Fruit fly (Drosophila melanogaster) whole organism, embryonic: ENCODE results near the gene peng.

Experiments
- Ada2b ChIP-seq: fragments of 200-800 bp; sonication (Bioruptor generic); IDR thresholded peaks from 2 replicates; pipeline ENCODE4 v1.3.6; 2022; ENCODE audit warnings: missing biosample characterization, missing genetic modification characterization
- Bgb ChIP-seq: fragments of 200-800 bp; sonication (Bioruptor generic); IDR thresholded peaks from 2 replicates; pipeline ENCODE4 v1.3.6; 2022; ENCODE audit warnings: missing biosample characterization, missing genetic modification characterization; ENCODE audit not compliant: partially characterized antibody
- CG10209 ChIP-seq: fragments of 200-800 bp; sonication (Bioruptor generic); optimal IDR thresholded peaks from 3 replicates; lab custom pipeline; 2017; ENCODE audit warnings: missing biosample characterization, mild to moderate bottlenecking, missing genetic modification characterization, missing genetic modification reagents
- CG10267 ChIP-seq: fragments of 200-800 bp; sonication (Bioruptor generic); optimal IDR thresholded peaks from 2 replicates; lab custom pipeline; 2018; ENCODE audit warnings: missing biosample characterization, mild to moderate bottlenecking, missing genetic modification characterization, moderate library complexity
- CG10274 ChIP-seq: fragments of 200-800 bp; sonication (Bioruptor generic); optimal IDR thresholded peaks from 3 replicates; lab custom pipeline; 2017; ENCODE audit warnings: missing biosample characterization, mild to moderate bottlenecking, missing genetic modification characterization
- CG10366 ChIP-seq: fragments of 200-800 bp; sonication (Bioruptor generic); IDR thresholded peaks from 2 replicates; pipeline ENCODE4 v1.3.6; 2022; ENCODE audit warnings: missing biosample characterization, missing genetic modification characterization
- CG10959 ChIP-seq: fragments of 200-800 bp; sonication (Bioruptor generic); IDR thresholded peaks from 2 replicates; pipeline ENCODE4 v1.3.6; 2022; ENCODE audit warnings: missing biosample characterization, missing genetic modification characterization
- CG12391 ChIP-seq: fragments of 200-800 bp; sonication (Bioruptor generic); optimal IDR thresholded peaks from 3 replicates; lab custom pipeline; 2018; ENCODE audit warnings: missing biosample characterization, mild to moderate bottlenecking, missing genetic modification characterization, moderate library complexity
- CG14014 ChIP-seq: fragments of 200-800 bp; sonication (Bioruptor generic); IDR thresholded peaks from 2 replicates; pipeline ENCODE4 v1.3.6; 2022; ENCODE audit warnings: missing biosample characterization, missing genetic modification characterization
- CG15011 ChIP-seq: fragments of 200-800 bp; sonication (Bioruptor generic); optimal IDR thresholded peaks from 3 replicates; lab custom pipeline; 2018; ENCODE audit warnings: missing biosample characterization, mild to moderate bottlenecking, missing genetic modification characterization
- CG15479 ChIP-seq: fragments of 200-800 bp; sonication (Bioruptor generic); optimal IDR thresholded peaks from 3 replicates; lab custom pipeline; 2019; ENCODE audit warnings: missing biosample characterization, mild to moderate bottlenecking, missing genetic modification characterization, moderate library complexity
- CG17802 ChIP-seq: fragments of 200-800 bp; sonication (Bioruptor generic); optimal IDR thresholded peaks from 2 replicates; lab custom pipeline; 2018; ENCODE audit warnings: missing biosample characterization, mild to moderate bottlenecking, missing genetic modification characterization, moderate library complexity
- CG2116 ChIP-seq: fragments of 200-800 bp; sonication (Bioruptor generic); optimal IDR thresholded peaks from 3 replicates; lab custom pipeline; 2018; ENCODE audit warnings: missing biosample characterization, mild to moderate bottlenecking, missing genetic modification characterization
- CG2120 ChIP-seq: fragments of 200-800 bp; sonication (Bioruptor generic); optimal IDR thresholded peaks from 3 replicates; lab custom pipeline; 2016; ENCODE audit warnings: missing biosample characterization, missing genetic modification characterization
- CG32532 ChIP-seq: fragments of 200-800 bp; sonication (Bioruptor generic); IDR thresholded peaks from 2 replicates; pipeline ENCODE4 v1.3.6; 2022; ENCODE audit warnings: missing biosample characterization, missing genetic modification characterization
- CG32772 ChIP-seq: fragments of 200-800 bp; sonication (Bioruptor generic); IDR thresholded peaks from 2 replicates; pipeline ENCODE4 v1.3.6; 2022; ENCODE audit warnings: missing biosample characterization, missing genetic modification characterization
- CG3281 ChIP-seq: fragments of 200-800 bp; sonication (Bioruptor generic); optimal IDR thresholded peaks from 3 replicates; lab custom pipeline; 2017; ENCODE audit warnings: missing biosample characterization, mild to moderate bottlenecking, missing genetic modification characterization
- CG34422 ChIP-seq: fragments of 200-800 bp; sonication (Bioruptor generic); IDR thresholded peaks from 3 replicates; pipeline ENCODE4 v1.3.6; 2022; ENCODE audit warnings: missing biosample characterization, missing genetic modification characterization
- CG6813 ChIP-seq: fragments of 200-800 bp; sonication (Bioruptor generic); optimal IDR thresholded peaks from 2 replicates; lab custom pipeline; 2017; ENCODE audit warnings: missing biosample characterization, missing genetic modification characterization, mild to moderate bottlenecking, moderate library complexity, missing genetic modification reagents
- CG6854 ChIP-seq: fragments of 200-800 bp; sonication (Bioruptor generic); optimal IDR thresholded peaks from 3 replicates; lab custom pipeline; 2017; ENCODE audit warnings: missing biosample characterization, mild to moderate bottlenecking, missing genetic modification characterization
- CG7556 ChIP-seq: fragments of 200-800 bp; sonication (Bioruptor generic); optimal IDR thresholded peaks from 2 replicates; lab custom pipeline; 2017; ENCODE audit warnings: missing biosample characterization, mild to moderate bottlenecking, missing genetic modification characterization
- CG7786 ChIP-seq: fragments of 200-800 bp; sonication (Bioruptor generic); optimal IDR thresholded peaks from 2 replicates; lab custom pipeline; 2016; ENCODE audit warnings: missing biosample characterization, missing genetic modification characterization
- Dbx ChIP-seq: fragments of 200-800 bp; sonication (Bioruptor generic); IDR thresholded peaks from 3 replicates; pipeline ENCODE4 v1.3.6; 2022; ENCODE audit warnings: missing biosample characterization, missing genetic modification characterization
- Dip3 ChIP-seq: fragments of 200-800 bp; sonication (Bioruptor generic); optimal IDR thresholded peaks from 3 replicates; lab custom pipeline; 2016; ENCODE audit warnings: missing biosample characterization, missing genetic modification characterization
- ERR ChIP-seq: fragments of 200-800 bp; sonication (Bioruptor generic); optimal IDR thresholded peaks from 2 replicates; lab custom pipeline; 2016; ENCODE audit warnings: missing biosample characterization, missing genetic modification characterization
- Elba2 ChIP-seq: fragments of 200-800 bp; sonication (Bioruptor generic); optimal IDR thresholded peaks from 3 replicates; lab custom pipeline; 2016; ENCODE audit warnings: missing biosample characterization, missing genetic modification characterization
- Gsc ChIP-seq: fragments of 200-800 bp; sonication (Bioruptor generic); IDR thresholded peaks from 2 replicates; pipeline ENCODE4 v1.3.6; 2022; ENCODE audit warnings: missing biosample characterization, missing genetic modification characterization
- Mes4 ChIP-seq: fragments of 200-800 bp; sonication (Bioruptor generic); optimal IDR thresholded peaks from 2 replicates; lab custom pipeline; 2016; ENCODE audit warnings: missing biosample characterization, missing genetic modification characterization
- Nf-YC ChIP-seq: fragments of 200-800 bp; optimal IDR thresholded peaks from 3 replicates; lab custom pipeline; 2019; ENCODE audit warnings: missing biosample characterization, mild to moderate bottlenecking, missing genetic modification characterization, moderate library complexity
- Ptx1 ChIP-seq: fragments of 200-800 bp; sonication (Bioruptor generic); IDR thresholded peaks from 2 replicates; pipeline ENCODE4 v1.3.6; 2022; ENCODE audit warnings: missing biosample characterization, missing genetic modification characterization
- Ssrp ChIP-seq: fragments of 200-800 bp; sonication (Bioruptor generic); optimal IDR thresholded peaks from 2 replicates; lab custom pipeline; 2018; ENCODE audit warnings: missing biosample characterization, mild to moderate bottlenecking, missing genetic modification characterization, moderate library complexity
- cad ChIP-seq: fragments of >200 bp; optimal IDR thresholded peaks from 2 replicates; lab custom pipeline; 2017; ENCODE audit warnings: missing biosample characterization, missing genetic modification characterization
- chm ChIP-seq: fragments of 200-800 bp; sonication (Bioruptor generic); IDR thresholded peaks from 2 replicates; pipeline ENCODE4 v1.3.6; 2022; ENCODE audit warnings: missing biosample characterization, missing genetic modification characterization
- crc ChIP-seq: fragments of 200-800 bp; sonication (Bioruptor generic); optimal IDR thresholded peaks from 2 replicates; lab custom pipeline; 2016; ENCODE audit warnings: missing biosample characterization, missing genetic modification characterization
- da ChIP-seq: fragments of 200-800 bp; sonication (Bioruptor generic); optimal IDR thresholded peaks from 2 replicates; lab custom pipeline; 2016; ENCODE audit warnings: missing biosample characterization, missing genetic modification characterization
- dati ChIP-seq: fragments of 200-800 bp; sonication (Bioruptor generic); IDR thresholded peaks from 2 replicates; pipeline ENCODE4 v1.3.6; 2022; ENCODE audit warnings: missing biosample characterization, missing genetic modification characterization
- esg ChIP-seq: fragments of 200-800 bp; sonication (Bioruptor generic); conservative IDR thresholded peaks from 2 replicates; pipeline ENCODE4 v1.3.6; 2022; ENCODE audit warnings: missing biosample characterization, missing genetic modification characterization
- gce ChIP-seq: fragments of 200-800 bp; sonication (Bioruptor generic); IDR thresholded peaks from 3 replicates; pipeline ENCODE4 v1.3.6; 2022; ENCODE audit warnings: missing biosample characterization, missing genetic modification characterization
- gcm ChIP-seq: fragments of 200-800 bp; sonication (Bioruptor generic); optimal IDR thresholded peaks from 2 replicates; lab custom pipeline; 2019; ENCODE audit warnings: missing biosample characterization, mild to moderate bottlenecking, missing genetic modification characterization, moderate library complexity
- gsb ChIP-seq: fragments of 200-800 bp; sonication (Bioruptor generic); IDR thresholded peaks from 2 replicates; pipeline ENCODE4 v1.3.6; 2022; ENCODE audit warnings: missing biosample characterization, missing genetic modification characterization
- hbn ChIP-seq: fragments of 200-800 bp; sonication (Bioruptor generic); IDR thresholded peaks from 2 replicates; pipeline ENCODE4 v1.3.6; 2022; ENCODE audit warnings: missing biosample characterization, missing genetic modification characterization; ENCODE audit not compliant: partially characterized antibody
- kni ChIP-seq: fragments of 200-800 bp; sonication (Bioruptor generic); optimal IDR thresholded peaks from 3 replicates; lab custom pipeline; 2017; ENCODE audit warnings: mild to moderate bottlenecking, missing biosample characterization, missing genetic modification reagents, missing genetic modification characterization
- lbe ChIP-seq: fragments of 200-800 bp; sonication (Bioruptor generic); optimal IDR thresholded peaks from 2 replicates; lab custom pipeline; 2016; ENCODE audit warnings: missing biosample characterization, mild to moderate bottlenecking, missing genetic modification characterization
- nerfin-2 ChIP-seq: fragments of 200-800 bp; sonication (Bioruptor generic); IDR thresholded peaks from 2 replicates; pipeline ENCODE4 v1.3.6; 2022; ENCODE audit warnings: missing biosample characterization, missing genetic modification characterization; ENCODE audit not compliant: partially characterized antibody
- pnt ChIP-seq: fragments of 200-800 bp; sonication (Bioruptor generic); optimal IDR thresholded peaks from 3 replicates; lab custom pipeline; 2016; ENCODE audit warnings: missing biosample characterization, missing genetic modification characterization
- prd ChIP-seq, 3 experiments: fragments of >200 bp in 2 of 3; fragments of 200-800 bp in 1 of 3; sonication (Bioruptor generic) in 1 of 3; optimal IDR thresholded peaks in 2 of 3; IDR thresholded peaks in 1 of 3; 2 replicates in 2 of 3; 3 replicates in 1 of 3; pipeline versions ENCODE4 v1.3.6 to Lab custom; 2017 to 2022; ENCODE audit warnings: missing biosample characterization in 1 of 3, missing genetic modification characterization in 1 of 3
- schlank ChIP-seq: fragments of 200-800 bp; sonication (Bioruptor generic); optimal IDR thresholded peaks from 2 replicates; lab custom pipeline; 2018; ENCODE audit warnings: missing biosample characterization, mild to moderate bottlenecking, missing genetic modification characterization
- sob ChIP-seq: fragments of 200-800 bp; sonication (Bioruptor generic); IDR thresholded peaks from 2 replicates; pipeline ENCODE4 v1.3.6; 2022; ENCODE audit warnings: missing biosample characterization, missing genetic modification characterization
- stwl ChIP-seq: fragments of 200-800 bp; sonication (Bioruptor generic); optimal IDR thresholded peaks from 3 replicates; lab custom pipeline; 2018; ENCODE audit warnings: missing biosample characterization, mild to moderate bottlenecking, missing genetic modification characterization, moderate library complexity
- tup ChIP-seq: fragments of 200-800 bp; sonication (Bioruptor generic); optimal IDR thresholded peaks from 2 replicates; lab custom pipeline; 2016; ENCODE audit warnings: missing biosample characterization, mild to moderate bottlenecking, missing genetic modification characterization, moderate library complexity

The peng gene

DNA sequence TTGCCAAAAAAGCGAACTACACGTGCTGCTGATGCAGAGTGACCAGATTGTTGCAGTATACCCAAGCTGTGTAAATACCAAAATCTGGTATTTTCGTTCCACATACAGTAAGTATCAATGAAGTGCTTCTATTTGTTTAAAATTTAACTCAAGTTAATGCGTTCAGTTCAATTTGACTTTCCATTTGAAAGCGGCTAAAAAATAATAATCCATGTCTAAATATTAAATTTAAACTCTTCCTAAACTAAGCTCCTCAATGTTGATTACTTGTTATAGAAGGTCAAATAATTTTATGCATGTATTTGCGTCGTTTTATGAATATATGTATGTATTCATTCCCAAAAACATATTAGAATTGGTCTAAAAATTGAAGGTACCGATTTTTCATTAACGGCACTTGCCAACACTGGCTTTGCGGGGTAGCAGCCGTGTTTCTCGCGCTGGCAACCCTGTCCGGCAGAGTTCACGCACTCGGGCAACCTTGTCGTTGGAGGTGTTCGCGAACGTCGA is at the start of gene peng, which contains the start of gene sol (continued):
- TF ChIP-seq Ssrp (tag; lab: Kevin White, UChicago) = peak; percentile 59
- peak; percentile 12 for TF ChIP-seq da
- peak; percentile 78 for TF ChIP-seq Ptx1 (GFP tag; lab: Robert Waterston, UW)
- peak; percentile 93 for TF ChIP-seq CG10267 (tag; lab: Kevin White, UChicago)
- TF ChIP-seq prd (optimal IDR thresholded peaks at IDR 0.05; lab: Kevin White, UChicago) = no peak
- TF ChIP-seq prd (GFP tag; IDR thresholded peaks at IDR 0.05; lab: Robert Waterston, UW) = peak; percentile 69; the same call in 2 of the 3 replicates
- peak; percentile 47 for TF ChIP-seq schlank (tag; lab: Kevin White, UChicago)
- TF ChIP-seq crc (GFP tag; lab: Kevin White, UChicago) = peak; percentile 45
- TF ChIP-seq CG32532 (GFP tag; lab: Robert Waterston, UW) = peak; percentile 62
- peak; percentile 30 for TF ChIP-seq CG6813
- no peak for TF ChIP-seq gsb (GFP tag; lab: Robert Waterston, UW)
- no peak for TF ChIP-seq tup
- no peak for TF ChIP-seq ERR (GFP tag; lab: Kevin White, UChicago)
- TF ChIP-seq gce = no peak
- TF ChIP-seq CG34422 (GFP tag; lab: Robert Waterston, UW) = no peak; the same call in 2 of the 3 replicates
- peak; percentile 53 for TF ChIP-seq esg (GFP tag; lab: Robert Waterston, UW)
- peak; percentile 59 for TF ChIP-seq CG10366 (GFP tag; lab: Robert Waterston, UW)
- peak; percentile 23 for TF ChIP-seq CG32772
- peak; percentile 72 for TF ChIP-seq CG7786
- TF ChIP-seq pnt (GFP tag; lab: Kevin White, UChicago) = peak; percentile 59
- peak; percentile 86 for TF ChIP-seq stwl
- no peak for TF ChIP-seq Dbx (GFP tag; lab: Robert Waterston, UW)
- peak; percentile 15 for TF ChIP-seq Elba2
- no peak for TF ChIP-seq nerfin-2 (GFP tag; lab: Robert Waterston, UW)
- TF ChIP-seq CG12391 (tag; lab: Kevin White, UChicago) = peak; percentile 84
- TF ChIP-seq CG15011 (GFP tag; lab: Kevin White, UChicago) = no peak
- peak; percentile 65 for TF ChIP-seq CG7556
- peak; percentile 71 for TF ChIP-seq CG3281 (GFP tag; lab: Kevin White, UChicago)
- peak; percentile 72 for TF ChIP-seq sob
- TF ChIP-seq lbe (GFP tag; lab: Kevin White, UChicago) = peak; percentile 31
- TF ChIP-seq CG14014 (GFP tag; lab: Robert Waterston, UW) = peak; percentile 52; the same call in 1 of the 2 replicates
- TF ChIP-seq hbn = no peak
- no peak for TF ChIP-seq dati (GFP tag; lab: Robert Waterston, UW)
- TF ChIP-seq Dip3 = peak; percentile 76
- peak; percentile 36 for TF ChIP-seq Mes4
- TF ChIP-seq Nf-YC (tag; lab: Kevin White, UChicago) = peak; percentile 48
- peak; percentile 12 for TF ChIP-seq CG10274 (GFP tag; lab: Kevin White, UChicago)
- no peak for TF ChIP-seq kni (GFP tag; lab: Kevin White, UChicago)
- no peak for TF ChIP-seq Gsc (GFP tag; lab: Robert Waterston, UW)
- no peak for TF ChIP-seq CG15479 (GFP tag; lab: Kevin White, UChicago)
- peak; percentile 38 for TF ChIP-seq CG6854 (GFP tag; lab: Kevin White, UChicago)
- TF ChIP-seq CG10209 (GFP tag; lab: Kevin White, UChicago) = peak; percentile 74
- no peak for TF ChIP-seq CG17802 (tag; lab: Kevin White, UChicago)
- peak; percentile 59 for TF ChIP-seq Ada2b
- no peak for TF ChIP-seq chm (GFP tag; lab: Robert Waterston, UW)
- peak; percentile 61 for TF ChIP-seq CG2116 (GFP tag; lab: Kevin White, UChicago)
- TF ChIP-seq Bgb = no peak
- TF ChIP-seq CG10959 = no peak
- TF ChIP-seq gcm (GFP tag; lab: Kevin White, UChicago) = peak; percentile 45
- no peak for TF ChIP-seq cad (GFP tag; lab: Kevin White, UChicago)
- TF ChIP-seq CG2120 = peak; percentile 89
